Fruit fly (Drosophila melanogaster): Measurements from ENCODE around the gene Faf2.

Faf2 gene

dm6 chr2L:18708239-18708891, at the start of gene Faf2, which contains the start of gene Grip71 (continued):
- TF ChIP-seq CG12299 (tag; optimal IDR thresholded peaks at IDR 0.05) (peak; percentile 77), Atf3 (GFP tag; optimal IDR thresholded peaks at IDR 0.05) (peak; percentile 82), caup (GFP tag; optimal IDR thresholded peaks at IDR 0.05; ENCODE audit: severe bottlenecking) (peak; percentile 84), H2.0 (GFP tag; IDR thresholded peaks at IDR 0.05) (peak; percentile 91), CG8765 (GFP tag; IDR thresholded peaks at IDR 0.05) (peak; percentile 91), CG14441 (GFP tag; IDR thresholded peaks at IDR 0.05) (peak; percentile 97), Mrtf (GFP tag; IDR thresholded peaks at IDR 0.05) (peak; percentile 93), Awh (GFP tag; IDR thresholded peaks at IDR 0.05) (peak; percentile 94), fd96Cb (tag; optimal IDR thresholded peaks at IDR 0.05) (peak; percentile 94), Neu2 (GFP tag; optimal IDR thresholded peaks at IDR 0.05; ENCODE audit: borderline replicate concordance) (no peak), danr (GFP tag; IDR thresholded peaks at IDR 0.05) (peak; percentile 89; the same call in 1 of the 2 replicates), inv (GFP tag; IDR thresholded peaks at IDR 0.05; ENCODE audit: partially characterized antibody) (no peak; the same call in 1 of the 2 replicates), Rx (GFP tag; IDR thresholded peaks at IDR 0.05) (peak; percentile 93), CG17568 (GFP tag; optimal IDR thresholded peaks at IDR 0.05) (no peak), CG4854 (GFP tag; optimal IDR thresholded peaks at IDR 0.05) (peak; percentile 85), unc-4 (GFP tag; IDR thresholded peaks at IDR 0.05; ENCODE audit: partially characterized antibody) (peak; percentile 59; the same call in 1 of the 2 replicates), gcm2 (GFP tag; optimal IDR thresholded peaks at IDR 0.05) (no peak), NK7.1 (GFP tag; optimal IDR thresholded peaks at IDR 0.05) (peak; percentile 36), CG18619 (GFP tag; optimal IDR thresholded peaks at IDR 0.05) (peak; percentile 82), tup (GFP tag; optimal IDR thresholded peaks at IDR 0.05) (peak; percentile 77), CG8359 (GFP tag; optimal IDR thresholded peaks at IDR 0.05; ENCODE audit: borderline replicate concordance) (no peak), schlank (tag; optimal IDR thresholded peaks at IDR 0.05) (peak; percentile 44), lab (GFP tag; optimal IDR thresholded peaks at IDR 0.05) (peak; percentile 85), CG13296 (GFP tag; optimal IDR thresholded peaks at IDR 0.05) (peak; percentile 57), kni (GFP tag; optimal IDR thresholded peaks at IDR 0.05) (no peak), Atf-2 (GFP tag; optimal IDR thresholded peaks at IDR 0.05) (peak; percentile 80), CG9215 (GFP tag; IDR thresholded peaks at IDR 0.05) (peak; percentile 92), CG31388 (GFP tag; optimal IDR thresholded peaks at IDR 0.05) (peak; percentile 88), CG10147 (GFP tag; optimal IDR thresholded peaks at IDR 0.05) (peak; percentile 83), Hsf (GFP tag; optimal IDR thresholded peaks at IDR 0.05) (peak; percentile 94), fd64A (GFP tag; optimal IDR thresholded peaks at IDR 0.05) (no peak), CG18476 (GFP tag; optimal IDR thresholded peaks at IDR 0.05) (peak; percentile 90), exex (tag; optimal IDR thresholded peaks at IDR 0.05) (no peak), yki (optimal IDR thresholded peaks at IDR 0.05) (no peak), CG9817 (tag; optimal IDR thresholded peaks at IDR 0.05) (peak; percentile 96), Bdp1 (GFP tag; optimal IDR thresholded peaks at IDR 0.05) (peak; percentile 81), CG14965 (GFP tag; optimal IDR thresholded peaks at IDR 0.05; ENCODE audit: borderline replicate concordance) (no peak), ERR (GFP tag; optimal IDR thresholded peaks at IDR 0.05) (peak; percentile 37), CG11247 (GFP tag; IDR thresholded peaks at IDR 0.05) (peak; percentile 94), tna (GFP tag; IDR thresholded peaks at IDR 0.05; ENCODE audit: partially characterized antibody) (no peak), CG30431 (GFP tag; optimal IDR thresholded peaks at IDR 0.05) (peak; percentile 94), Jarid2 (GFP tag; optimal IDR thresholded peaks at IDR 0.05) (peak; percentile 52), Bgb (GFP tag; IDR thresholded peaks at IDR 0.05; ENCODE audit: partially characterized antibody) (peak; percentile 23; the same call in 1 of the 2 replicates), Dref (GFP tag; IDR thresholded peaks at IDR 0.05) (peak; percentile 49), ab (GFP tag; optimal IDR thresholded peaks at IDR 0.05) (peak; percentile 6), psq (GFP tag; optimal IDR thresholded peaks at IDR 0.05) (peak; percentile 77), CG7963 (GFP tag; IDR thresholded peaks at IDR 0.05; ENCODE audit: partially characterized antibody) (no peak), bsh (GFP tag; optimal IDR thresholded peaks at IDR 0.05) (peak in 1 of 2 experiments; percentile 93), Adf1 (GFP tag; IDR thresholded peaks at IDR 0.05) (peak; percentile 66)
